Fruit fly (Drosophila melanogaster): ENCODE results near the gene CG14275.
A peak's percentile ranks its signal among the peaks of the same experiment; 100 is the strongest.

The CG14275 gene

DNA sequence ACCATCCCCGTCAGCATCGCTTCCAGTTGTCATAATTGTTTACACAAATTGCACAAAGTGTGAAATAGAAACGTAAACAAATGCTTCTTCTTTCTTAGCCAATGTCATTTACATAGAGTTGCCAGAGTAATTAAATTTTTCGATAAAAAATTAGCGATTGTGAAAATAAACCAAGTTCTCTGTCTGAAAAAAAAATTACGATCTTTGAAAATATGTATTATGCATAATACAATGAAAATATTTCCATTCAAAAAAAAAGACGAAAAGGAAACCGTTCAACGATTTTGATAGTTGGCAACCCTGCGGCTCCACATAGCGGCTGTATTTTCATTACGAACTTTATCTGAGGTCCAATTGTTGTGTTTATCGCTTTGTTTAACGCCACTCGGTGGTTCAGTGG, 16.2 kb upstream of the CG14275 start, which contains the start of the genes CG7810 and CG7806 (continued):
- TF ChIP-seq Usf (GFP tag; optimal IDR thresholded peaks at IDR 0.05) = peak; percentile 47
- TF ChIP-seq CG6683 (GFP tag; optimal IDR thresholded peaks at IDR 0.05) = peak; percentile 63
- TF ChIP-seq zf30C (GFP tag; optimal IDR thresholded peaks at IDR 0.05) = peak; percentile 7
- TF ChIP-seq Neu2 (GFP tag; optimal IDR thresholded peaks at IDR 0.05; ENCODE audit: borderline replicate concordance) = peak; percentile 16
- peak; percentile 90 for TF ChIP-seq Xbp1 (GFP tag; optimal IDR thresholded peaks at IDR 0.05)
- TF ChIP-seq Hsf (GFP tag; optimal IDR thresholded peaks at IDR 0.05) = peak; percentile 94
- peak; percentile 10 for TF ChIP-seq CG10565 (GFP tag; optimal IDR thresholded peaks at IDR 0.05)
- peak; percentile 35 for TF ChIP-seq TFAM (GFP tag; optimal IDR thresholded peaks at IDR 0.05)
- peak; percentile 67 for TF ChIP-seq kah (GFP tag; optimal IDR thresholded peaks at IDR 0.05)
- no peak for TF ChIP-seq sd (tag; optimal IDR thresholded peaks at IDR 0.05)
- no peak for TF ChIP-seq D19B (GFP tag; optimal IDR thresholded peaks at IDR 0.05)
- TF ChIP-seq dpn (GFP tag; optimal IDR thresholded peaks at IDR 0.05) = peak; percentile 78 to 91
- TF ChIP-seq pb (GFP tag; optimal IDR thresholded peaks at IDR 0.05) = peak; percentile 70
- no peak for TF ChIP-seq abd-A (tag; optimal IDR thresholded peaks at IDR 0.05)
- no peak for TF ChIP-seq fru (optimal IDR thresholded peaks at IDR 0.05)
- no peak for TF ChIP-seq Opbp (GFP tag; IDR thresholded peaks at IDR 0.05; ENCODE audit: partially characterized antibody)
- TF ChIP-seq CG17802 (tag; optimal IDR thresholded peaks at IDR 0.05) = peak; percentile 38
- TF ChIP-seq Mrtf (GFP tag; IDR thresholded peaks at IDR 0.05) = peak; percentile 84
- TF ChIP-seq CG31441 (GFP tag; IDR thresholded peaks at IDR 0.05) = no peak; the same call in 1 of the 2 replicates
- peak; percentile 78 for TF ChIP-seq Atf3 (GFP tag; optimal IDR thresholded peaks at IDR 0.05)
- TF ChIP-seq Adf1 (GFP tag; IDR thresholded peaks at IDR 0.05) = peak; percentile 65
- TF ChIP-seq CG7357 (GFP tag; IDR thresholded peaks at IDR 0.05) = peak; percentile 69; the same call in 2 of the 3 replicates
- TF ChIP-seq Dip2 (GFP tag; IDR thresholded peaks at IDR 0.05) = no peak
- peak; percentile 83 for TF ChIP-seq Ssrp (tag; optimal IDR thresholded peaks at IDR 0.05)
- peak; percentile 95 for TF ChIP-seq CG9437 (GFP tag; optimal IDR thresholded peaks at IDR 0.05)
- peak; percentile 85 for TF ChIP-seq pum (GFP tag; optimal IDR thresholded peaks at IDR 0.05)
- TF ChIP-seq PHDP (tag; optimal IDR thresholded peaks at IDR 0.05) = peak; percentile 95
- TF ChIP-seq mld (GFP tag; IDR thresholded peaks at IDR 0.05; ENCODE audit: partially characterized antibody) = no peak
- TF ChIP-seq CG11560 (tag; IDR thresholded peaks at IDR 0.05) = peak; percentile 82
- TF ChIP-seq jumu (GFP tag; optimal IDR thresholded peaks at IDR 0.05) = peak; percentile 85
- TF ChIP-seq Atf-2 (GFP tag; optimal IDR thresholded peaks at IDR 0.05) = peak; percentile 86
- TF ChIP-seq CG16779 (GFP tag; IDR thresholded peaks at IDR 0.05) = peak; percentile 89
- TF ChIP-seq ssp (GFP tag; IDR thresholded peaks at IDR 0.05) = peak; percentile 79
- TF ChIP-seq ken (GFP tag; IDR thresholded peaks at IDR 0.05) = peak; percentile 91
- peak; percentile 85 for TF ChIP-seq E2f1 (GFP tag; IDR thresholded peaks at IDR 0.05)
- no peak for TF ChIP-seq Dfd (GFP tag; optimal IDR thresholded peaks at IDR 0.05)
- peak; percentile 42; the same call in 1 of the 2 replicates for TF ChIP-seq CG17612 (GFP tag; IDR thresholded peaks at IDR 0.05)
- TF ChIP-seq Dref (GFP tag; IDR thresholded peaks at IDR 0.05) = peak; percentile 48
- peak; percentile 73 for TF ChIP-seq gro (GFP tag; optimal IDR thresholded peaks at IDR 0.05)
- TF ChIP-seq CG10462 (GFP tag; optimal IDR thresholded peaks at IDR 0.05) = peak; percentile 82
- TF ChIP-seq B-H1 (GFP tag; IDR thresholded peaks at IDR 0.05) = peak; percentile 81
- peak; percentile 92 for TF ChIP-seq stc (GFP tag; IDR thresholded peaks at IDR 0.05)
- TF ChIP-seq CG8924 (tag; optimal IDR thresholded peaks at IDR 0.05) = peak; percentile 89
- TF ChIP-seq Sry-δ (GFP tag; optimal IDR thresholded peaks at IDR 0.05) = peak; percentile 76
- TF ChIP-seq CG31224 (GFP tag; IDR thresholded peaks at IDR 0.05) = peak; percentile 80
- TF ChIP-seq pnt (GFP tag; optimal IDR thresholded peaks at IDR 0.05) = peak; percentile 79
- TF ChIP-seq Gsc (GFP tag; IDR thresholded peaks at IDR 0.05) = no peak
- no peak for TF ChIP-seq yki (optimal IDR thresholded peaks at IDR 0.05)
- TF ChIP-seq tgo (GFP tag; IDR thresholded peaks at IDR 0.05) = peak; percentile 93
- peak; percentile 82 for TF ChIP-seq CG10959 (GFP tag; IDR thresholded peaks at IDR 0.05)
- TF ChIP-seq shn (GFP tag; optimal IDR thresholded peaks at IDR 0.05) = peak; percentile 74
- no peak for TF ChIP-seq CG14965 (GFP tag; optimal IDR thresholded peaks at IDR 0.05; ENCODE audit: borderline replicate concordance)
- TF ChIP-seq CG8281 (tag; optimal IDR thresholded peaks at IDR 0.05) = no peak

All from whole organism, embryonic.